Fruit fly (Drosophila melanogaster) whole organism, embryonic: ENCODE results near the gene CG5381.

Experiments
- Atf6 ChIP-seq: fragments of 200-800 bp; sonication (Bioruptor generic); IDR thresholded peaks from 2 replicates; pipeline ENCODE4 v1.3.6; 2022; ENCODE audit warnings: missing biosample characterization, missing genetic modification characterization
- CG10147 ChIP-seq: fragments of 200-800 bp; sonication (Bioruptor generic); optimal IDR thresholded peaks from 2 replicates; lab custom pipeline; 2019; ENCODE audit warnings: missing biosample characterization, mild to moderate bottlenecking, missing genetic modification characterization, moderate library complexity
- CG10431 ChIP-seq: fragments of 200-800 bp; sonication (Bioruptor generic); optimal IDR thresholded peaks from 3 replicates; lab custom pipeline; 2018; ENCODE audit warnings: missing biosample characterization, mild to moderate bottlenecking, missing genetic modification characterization
- CG11695 ChIP-seq: fragments of 200-800 bp; sonication (Bioruptor generic); IDR thresholded peaks from 3 replicates; pipeline ENCODE4 v1.3.6; 2022; ENCODE audit warnings: missing biosample characterization, missing genetic modification characterization
- CG11723 ChIP-seq: fragments of 200-800 bp; sonication (Bioruptor generic); optimal IDR thresholded peaks from 2 replicates; lab custom pipeline; 2017; ENCODE audit warnings: missing biosample characterization, mild to moderate bottlenecking, missing genetic modification characterization
- CG12236 ChIP-seq: fragments of 200-800 bp; sonication (Bioruptor generic); optimal IDR thresholded peaks from 2 replicates; lab custom pipeline; 2016; ENCODE audit warnings: missing biosample characterization, missing genetic modification characterization
- CG13775 ChIP-seq: fragments of 200-800 bp; sonication (Bioruptor generic); optimal IDR thresholded peaks from 3 replicates; lab custom pipeline; 2017; ENCODE audit warnings: missing biosample characterization, mild to moderate bottlenecking, missing genetic modification characterization
- CG14667 ChIP-seq: fragments of 200-800 bp; sonication (Bioruptor generic); IDR thresholded peaks from 2 replicates; pipeline ENCODE4 v1.3.6; 2022; ENCODE audit warnings: missing biosample characterization, missing genetic modification characterization
- CG1529 ChIP-seq: fragments of 200-800 bp; sonication (Bioruptor generic); optimal IDR thresholded peaks from 3 replicates; lab custom pipeline; 2018; ENCODE audit warnings: missing biosample characterization, missing genetic modification characterization
- CG15514 ChIP-seq: fragments of 200-800 bp; sonication (Bioruptor generic); optimal IDR thresholded peaks from 3 replicates; lab custom pipeline; 2017; ENCODE audit warnings: missing biosample characterization, missing genetic modification characterization, mild to moderate bottlenecking, moderate library complexity, missing genetic modification reagents
- CG17359 ChIP-seq: fragments of 200-800 bp; sonication (Bioruptor generic); optimal IDR thresholded peaks from 3 replicates; lab custom pipeline; 2018; ENCODE audit warnings: missing biosample characterization, mild to moderate bottlenecking, missing genetic modification characterization, moderate library complexity
- CG17802 ChIP-seq: fragments of 200-800 bp; sonication (Bioruptor generic); optimal IDR thresholded peaks from 2 replicates; lab custom pipeline; 2018; ENCODE audit warnings: missing biosample characterization, mild to moderate bottlenecking, missing genetic modification characterization, moderate library complexity
- CG18619 ChIP-seq: fragments of 200-800 bp; sonication (Bioruptor generic); optimal IDR thresholded peaks from 3 replicates; lab custom pipeline; 2017; ENCODE audit warnings: missing biosample characterization, mild to moderate bottlenecking, missing genetic modification characterization
- CG2678 ChIP-seq: fragments of 200-800 bp; sonication (Bioruptor generic); optimal IDR thresholded peaks from 3 replicates; lab custom pipeline; 2019; ENCODE audit warnings: missing biosample characterization, mild to moderate bottlenecking, missing genetic modification characterization, moderate library complexity
- CG2712 ChIP-seq: fragments of 200-800 bp; optimal IDR thresholded peaks from 3 replicates; lab custom pipeline; 2019; ENCODE audit warnings: missing biosample characterization, mild to moderate bottlenecking, missing genetic modification characterization, moderate library complexity
- CG2889 ChIP-seq: fragments of 200-800 bp; sonication (Bioruptor generic); IDR thresholded peaks from 3 replicates; pipeline ENCODE4 v1.3.6; 2022; ENCODE audit warnings: missing biosample characterization, missing genetic modification characterization
- CG3281 ChIP-seq: fragments of 200-800 bp; sonication (Bioruptor generic); optimal IDR thresholded peaks from 3 replicates; lab custom pipeline; 2017; ENCODE audit warnings: missing biosample characterization, mild to moderate bottlenecking, missing genetic modification characterization
- CG3407 ChIP-seq: fragments of 200-800 bp; sonication (Bioruptor generic); optimal IDR thresholded peaks from 2 replicates; lab custom pipeline; 2018; ENCODE audit warnings: missing biosample characterization, mild to moderate bottlenecking, missing genetic modification characterization
- CG3847 ChIP-seq: fragments of 200-800 bp; sonication (Bioruptor generic); IDR thresholded peaks from 2 replicates; pipeline ENCODE4 v1.3.6; 2022; ENCODE audit warnings: missing biosample characterization, missing genetic modification characterization
- CG4360 ChIP-seq: fragments of 200-800 bp; sonication (Bioruptor generic); IDR thresholded peaks from 2 replicates; pipeline ENCODE4 v1.3.6; 2022; ENCODE audit warnings: missing biosample characterization, missing genetic modification characterization
- CG4617 ChIP-seq: fragments of 200-800 bp; sonication (Bioruptor generic); optimal IDR thresholded peaks from 3 replicates; lab custom pipeline; 2016; ENCODE audit warnings: missing biosample characterization, missing genetic modification characterization, borderline replicate concordance
- CG4820 ChIP-seq: fragments of 200-800 bp; sonication (Bioruptor generic); optimal IDR thresholded peaks from 3 replicates; lab custom pipeline; 2016; ENCODE audit warnings: missing biosample characterization, missing genetic modification characterization
- CG4854 ChIP-seq: fragments of 200-800 bp; sonication (Bioruptor generic); optimal IDR thresholded peaks from 2 replicates; lab custom pipeline; 2016; ENCODE audit warnings: missing biosample characterization, missing genetic modification characterization, inconsistent platforms
- CG5180 ChIP-seq: fragments of 200-800 bp; sonication (Bioruptor generic); optimal IDR thresholded peaks from 3 replicates; lab custom pipeline; 2017; ENCODE audit warnings: missing biosample characterization, missing genetic modification characterization, mild to moderate bottlenecking, moderate library complexity, missing genetic modification reagents
- CG6791 ChIP-seq: fragments of 200-800 bp; sonication (Bioruptor generic); IDR thresholded peaks from 3 replicates; pipeline ENCODE4 v1.3.6; 2022; ENCODE audit warnings: missing biosample characterization, missing genetic modification characterization; ENCODE audit not compliant: partially characterized antibody
- CG8944 ChIP-seq: fragments of 200-800 bp; sonication (Bioruptor generic); optimal IDR thresholded peaks from 3 replicates; lab custom pipeline; 2016; ENCODE audit warnings: missing biosample characterization, missing genetic modification characterization
- CG9215 ChIP-seq: fragments of 200-800 bp; sonication (Bioruptor generic); IDR thresholded peaks from 2 replicates; pipeline ENCODE4 v1.3.6; 2022; ENCODE audit warnings: missing biosample characterization, missing genetic modification characterization
- CG9932 ChIP-seq: fragments of 200-800 bp; sonication (Bioruptor generic); IDR thresholded peaks from 2 replicates; pipeline ENCODE4 v1.3.6; 2022; ENCODE audit warnings: missing biosample characterization, missing genetic modification characterization
- D19A ChIP-seq: fragments of 200-800 bp; optimal IDR thresholded peaks from 3 replicates; lab custom pipeline; 2019; ENCODE audit warnings: missing biosample characterization, mild to moderate bottlenecking, missing genetic modification characterization, moderate library complexity
- Dip2 ChIP-seq: fragments of 200-800 bp; sonication (Bioruptor generic); IDR thresholded peaks from 2 replicates; pipeline ENCODE4 v1.3.6; 2022; ENCODE audit warnings: missing biosample characterization, missing genetic modification characterization
- HLH54F ChIP-seq: fragments of 200-800 bp; sonication (Bioruptor generic); optimal IDR thresholded peaks from 3 replicates; lab custom pipeline; 2016; ENCODE audit warnings: missing biosample characterization, missing genetic modification characterization
- NFAT ChIP-seq: fragments of 200-800 bp; sonication (Bioruptor generic); IDR thresholded peaks from 2 replicates; pipeline ENCODE4 v1.3.6; 2022; ENCODE audit warnings: missing biosample characterization, missing genetic modification characterization
- NK7.1 ChIP-seq: fragments of 200-800 bp; sonication (Bioruptor generic); optimal IDR thresholded peaks from 3 replicates; lab custom pipeline; 2016; ENCODE audit warnings: missing biosample characterization, missing genetic modification characterization
- Nf-YA ChIP-seq: fragments of 200-800 bp; sonication (Bioruptor generic); IDR thresholded peaks from 2 replicates; pipeline ENCODE4 v1.3.6; 2022; ENCODE audit warnings: missing biosample characterization, missing genetic modification characterization
- ap ChIP-seq: fragments of 200-800 bp; sonication (Bioruptor generic); IDR thresholded peaks from 2 replicates; pipeline ENCODE4 v1.3.6; 2022; ENCODE audit warnings: missing biosample characterization, missing genetic modification characterization
- chif ChIP-seq, 2 experiments: fragments of 200-800 bp; sonication (Bioruptor generic); optimal IDR thresholded peaks; 3 replicates each; lab custom pipeline; 2016; ENCODE audit warnings: missing biosample characterization in 2 of 2, missing genetic modification characterization in 2 of 2
- crc ChIP-seq: fragments of 200-800 bp; sonication (Bioruptor generic); optimal IDR thresholded peaks from 2 replicates; lab custom pipeline; 2016; ENCODE audit warnings: missing biosample characterization, missing genetic modification characterization
- ftz-f1 ChIP-seq: fragments of 200-800 bp; sonication (Bioruptor generic); optimal IDR thresholded peaks from 2 replicates; lab custom pipeline; 2016; ENCODE audit warnings: missing biosample characterization, missing genetic modification characterization
- gcm2 ChIP-seq: fragments of 200-800 bp; sonication (Bioruptor generic); optimal IDR thresholded peaks from 2 replicates; lab custom pipeline; 2016; ENCODE audit warnings: missing biosample characterization, missing genetic modification characterization
- gro ChIP-seq: fragments of 200-800 bp; sonication (Bioruptor generic); optimal IDR thresholded peaks from 2 replicates; lab custom pipeline; 2016; ENCODE audit warnings: missing biosample characterization, missing genetic modification characterization
- ken ChIP-seq: fragments of 200-800 bp; sonication (Bioruptor generic); IDR thresholded peaks from 3 replicates; pipeline ENCODE4 v1.3.6; 2022; ENCODE audit warnings: missing biosample characterization, missing genetic modification characterization
- klu ChIP-seq: fragments of 200-800 bp; sonication (Bioruptor generic); IDR thresholded peaks from 2 replicates; pipeline ENCODE4 v1.3.6; 2022; ENCODE audit warnings: missing biosample characterization, missing genetic modification characterization
- nom ChIP-seq: fragments of 200-800 bp; sonication (Bioruptor generic); optimal IDR thresholded peaks from 2 replicates; lab custom pipeline; 2017; ENCODE audit warnings: missing biosample characterization, missing genetic modification characterization, mild to moderate bottlenecking, moderate library complexity, missing genetic modification reagents
- p53 ChIP-seq: fragments of 200-800 bp; sonication (Bioruptor generic); optimal IDR thresholded peaks from 2 replicates; lab custom pipeline; 2016; ENCODE audit warnings: missing biosample characterization, missing genetic modification characterization
- ranshi ChIP-seq: fragments of 200-800 bp; sonication (Bioruptor generic); IDR thresholded peaks from 2 replicates; pipeline ENCODE4 v1.3.6; 2022; ENCODE audit warnings: missing biosample characterization, missing genetic modification characterization
- sens-2 ChIP-seq: fragments of 200-800 bp; sonication (Bioruptor generic); IDR thresholded peaks from 2 replicates; pipeline ENCODE4 v1.3.6; 2022; ENCODE audit warnings: missing biosample characterization, missing genetic modification characterization
- seq ChIP-seq: fragments of 200-800 bp; sonication (Bioruptor generic); IDR thresholded peaks from 2 replicates; pipeline ENCODE4 v1.3.6; 2022; ENCODE audit warnings: missing biosample characterization, missing genetic modification characterization
- tap ChIP-seq: fragments of 200-800 bp; optimal IDR thresholded peaks from 3 replicates; lab custom pipeline; 2019; ENCODE audit warnings: missing biosample characterization, mild to moderate bottlenecking, missing genetic modification characterization, moderate library complexity
- tgo ChIP-seq: fragments of 200-800 bp; sonication (Bioruptor generic); IDR thresholded peaks from 3 replicates; pipeline ENCODE4 v1.3.6; 2022; ENCODE audit warnings: missing biosample characterization, missing genetic modification characterization
- tup ChIP-seq: fragments of 200-800 bp; sonication (Bioruptor generic); optimal IDR thresholded peaks from 2 replicates; lab custom pipeline; 2016; ENCODE audit warnings: missing biosample characterization, mild to moderate bottlenecking, missing genetic modification characterization, moderate library complexity
- zfh2 ChIP-seq: fragments of 200-800 bp; sonication (Bioruptor generic); optimal IDR thresholded peaks from 2 replicates; lab custom pipeline; 2016; ENCODE audit warnings: missing biosample characterization, missing genetic modification characterization

CG5381 gene

DNA sequence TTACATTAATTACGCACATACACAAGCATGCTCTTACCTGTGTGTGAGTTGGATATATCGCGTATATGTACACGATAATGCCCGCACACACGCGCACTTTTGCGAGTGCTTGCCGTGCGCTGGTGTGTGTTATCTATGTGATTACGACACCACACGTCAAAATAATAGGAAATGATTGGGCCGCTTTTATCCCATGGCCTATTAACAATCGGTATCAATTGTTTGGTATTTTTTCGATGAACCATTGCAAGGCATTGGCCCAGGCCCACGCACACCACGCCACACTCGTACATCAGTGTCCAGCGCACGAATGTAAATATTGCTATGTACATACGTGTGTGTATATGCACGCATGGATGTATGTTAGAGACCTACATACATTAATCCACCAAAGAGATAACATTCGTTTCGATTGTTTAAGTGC, 12.0 kb upstream of the CG5381 start (continued):
- TF ChIP-seq CG2889 (GFP tag; lab: Robert Waterston, UW) (no peak), CG12236 (GFP tag; lab: Kevin White, UChicago) (peak; percentile 43), CG4820 (GFP tag; lab: Kevin White, UChicago) (peak; percentile 2), chif (GFP tag; optimal IDR thresholded peaks at IDR 0.05; lab: Kevin White, UChicago) (peak in 1 of 2 experiments; percentile 41), CG9215 (GFP tag; lab: Robert Waterston, UW) (no peak), sens-2 (no peak), CG4360 (GFP tag; lab: Robert Waterston, UW) (no peak), ap (GFP tag; lab: Robert Waterston, UW) (no peak), CG8944 (GFP tag; lab: Kevin White, UChicago) (no peak), tgo (no peak; the same call in 2 of the 3 replicates), CG11723 (peak; percentile 75), CG13775 (GFP tag; lab: Kevin White, UChicago) (peak; percentile 50), CG3281 (GFP tag; lab: Kevin White, UChicago) (peak; percentile 76), CG6791 (GFP tag; lab: Robert Waterston, UW) (no peak; the same call in 2 of the 3 replicates), Atf6 (GFP tag; lab: Robert Waterston, UW) (0 out of 2 replicates have a peak, but pooled peaks have one; percentile 62), CG17802 (tag; lab: Kevin White, UChicago) (no peak), crc (GFP tag; lab: Kevin White, UChicago) (no peak), CG2712 (tag; lab: Kevin White, UChicago) (peak; percentile 56), Nf-YA (GFP tag; lab: Robert Waterston, UW) (no peak), ftz-f1 (GFP tag; lab: Kevin White, UChicago) (peak; percentile 83), tap (tag; lab: Kevin White, UChicago) (peak; percentile 34), CG17359 (tag; lab: Kevin White, UChicago) (peak; percentile 59), zfh2 (GFP tag; lab: Kevin White, UChicago) (peak; percentile 47), CG3847 (GFP tag; lab: Robert Waterston, UW) (no peak), D19A (peak; percentile 67), gcm2 (GFP tag; lab: Kevin White, UChicago) (peak; percentile 22), gro (peak; percentile 82), CG1529 (GFP tag; lab: Kevin White, UChicago) (peak; percentile 62), CG14667 (no peak), Dip2 (GFP tag; lab: Robert Waterston, UW) (no peak), p53 (no peak), CG18619 (GFP tag; lab: Kevin White, UChicago) (peak; percentile 17), NFAT (GFP tag; lab: Robert Waterston, UW) (peak; percentile 70; the same call in 1 of the 2 replicates), ranshi (GFP tag; lab: Robert Waterston, UW) (peak; percentile 46; the same call in 1 of the 2 replicates), klu (GFP tag; lab: Robert Waterston, UW) (no peak), CG10431 (GFP tag; lab: Kevin White, UChicago) (peak; percentile 74), ken (GFP tag; lab: Robert Waterston, UW) (no peak), seq (GFP tag; lab: Robert Waterston, UW) (no peak), tup (no peak), CG9932 (peak; percentile 78; the same call in 1 of the 2 replicates), CG3407 (GFP tag; lab: Kevin White, UChicago) (peak; percentile 60), CG4617 (GFP tag; lab: Kevin White, UChicago) (peak; percentile 31), CG2678 (tag; lab: Kevin White, UChicago) (peak; percentile 73), CG15514 (GFP tag; lab: Kevin White, UChicago) (peak; percentile 96), nom (peak; percentile 54), CG5180 (GFP tag; lab: Kevin White, UChicago) (peak; percentile 65), CG10147 (GFP tag; lab: Kevin White, UChicago) (peak; percentile 64), HLH54F (GFP tag; lab: Kevin White, UChicago) (peak; percentile 25), CG11695 (peak; percentile 30; the same call in 1 of the 3 replicates), NK7.1 (peak; percentile 34), CG4854 (GFP tag; lab: Kevin White, UChicago) (peak; percentile 32)
